Fruit fly (Drosophila melanogaster): Measurements from ENCODE around the gene CG42590.

The CG42590 gene

DNA sequence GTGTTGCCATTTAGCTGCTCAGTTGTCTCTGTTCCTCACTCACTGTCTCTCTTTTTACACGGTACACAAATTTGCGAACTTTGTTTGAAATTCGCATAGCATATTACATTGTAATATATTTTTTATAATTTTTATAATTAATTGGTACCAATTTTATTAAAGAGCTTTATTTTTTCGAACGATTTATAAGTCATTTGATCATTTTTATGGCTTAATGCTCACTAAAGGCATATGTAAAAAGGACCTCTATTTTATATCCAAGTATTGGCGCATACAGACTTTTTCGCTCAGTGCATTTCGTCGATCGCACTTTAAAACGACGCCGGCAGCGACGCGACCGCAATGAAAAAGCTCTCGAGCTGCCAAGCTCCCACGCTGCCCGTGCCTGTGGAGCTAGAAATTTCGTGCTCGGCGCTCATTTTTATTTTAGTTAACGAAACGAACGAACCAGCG, 27.1 kb upstream of the CG42590 start (continued):
- TF ChIP-seq dpn (GFP tag; optimal IDR thresholded peaks at IDR 0.05) (peak; percentile 87 to 95), ham (GFP tag; IDR thresholded peaks at IDR 0.05) (peak; percentile 93), dm (GFP tag; optimal IDR thresholded peaks at IDR 0.05) (peak; percentile 55), NfI (GFP tag; optimal IDR thresholded peaks at IDR 0.05) (peak; percentile 97), Gsc (GFP tag; IDR thresholded peaks at IDR 0.05) (peak; percentile 55), CG14014 (GFP tag; IDR thresholded peaks at IDR 0.05) (peak; percentile 95), CG18764 (GFP tag; optimal IDR thresholded peaks at IDR 0.05) (peak; percentile 76), phol (tag; optimal IDR thresholded peaks at IDR 0.05) (peak; percentile 85), chm (GFP tag; IDR thresholded peaks at IDR 0.05) (peak; percentile 78; the same call in 1 of the 2 replicates), corto (GFP tag; optimal IDR thresholded peaks at IDR 0.05) (peak; percentile 79), Atf3 (GFP tag; optimal IDR thresholded peaks at IDR 0.05) (no peak), Adf1 (GFP tag; IDR thresholded peaks at IDR 0.05) (peak; percentile 97), CG12769 (tag; optimal IDR thresholded peaks at IDR 0.05) (peak; percentile 73), CG12659 (GFP tag; optimal IDR thresholded peaks at IDR 0.05) (peak; percentile 98), ro (GFP tag; IDR thresholded peaks at IDR 0.05) (peak; percentile 77), CG11093 (GFP tag; IDR thresholded peaks at IDR 0.05) (peak; percentile 90), Dad (GFP tag; optimal IDR thresholded peaks at IDR 0.05) (peak; percentile 84), Kr (GFP tag; optimal IDR thresholded peaks at IDR 0.05) (no peak), Deaf1 (tag; optimal IDR thresholded peaks at IDR 0.05) (peak; percentile 81), CG16863 (GFP tag; optimal IDR thresholded peaks at IDR 0.05) (peak; percentile 45), Aef1 (GFP tag; IDR thresholded peaks at IDR 0.05) (peak; percentile 96), Opbp (GFP tag; IDR thresholded peaks at IDR 0.05; ENCODE audit: partially characterized antibody) (no peak), Sin3A (optimal IDR thresholded peaks at IDR 0.05) (no peak), CG32767 (GFP tag; IDR thresholded peaks at IDR 0.05) (peak; percentile 94), ab (GFP tag; optimal IDR thresholded peaks at IDR 0.05) (peak; percentile 20), CG15011 (GFP tag; optimal IDR thresholded peaks at IDR 0.05) (peak; percentile 92), ken (GFP tag; IDR thresholded peaks at IDR 0.05) (peak; percentile 78; the same call in 2 of the 3 replicates), H15 (GFP tag; IDR thresholded peaks at IDR 0.05) (peak; percentile 85), CG17568 (GFP tag; optimal IDR thresholded peaks at IDR 0.05) (peak; percentile 89), Nf-YA (GFP tag; IDR thresholded peaks at IDR 0.05) (peak; percentile 86), ems (GFP tag; optimal IDR thresholded peaks at IDR 0.05) (peak; percentile 88), fd96Cb (tag; optimal IDR thresholded peaks at IDR 0.05) (peak; percentile 80), Oaz (GFP tag; IDR thresholded peaks at IDR 0.05) (peak; percentile 92), CG17359 (tag; optimal IDR thresholded peaks at IDR 0.05) (peak; percentile 91), mld (GFP tag; IDR thresholded peaks at IDR 0.05; ENCODE audit: partially characterized antibody) (no peak), CG9876 (GFP tag; optimal IDR thresholded peaks at IDR 0.05) (peak; percentile 82), CG7963 (GFP tag; IDR thresholded peaks at IDR 0.05; ENCODE audit: partially characterized antibody) (no peak), Poxn (GFP tag; IDR thresholded peaks at IDR 0.05) (peak; percentile 96), Abd-B (GFP tag; optimal IDR thresholded peaks at IDR 0.05) (peak; percentile 79), sob (GFP tag; IDR thresholded peaks at IDR 0.05) (peak; percentile 97), psq (GFP tag; optimal IDR thresholded peaks at IDR 0.05) (peak; percentile 81), CG9817 (tag; optimal IDR thresholded peaks at IDR 0.05) (peak; percentile 97), Hmx (GFP tag; optimal IDR thresholded peaks at IDR 0.05) (peak; percentile 12), Hey (tag; optimal IDR thresholded peaks at IDR 0.05) (peak; percentile 67), chinmo (GFP tag; IDR thresholded peaks at IDR 0.05; ENCODE audit: partially characterized antibody) (no peak), prd (optimal IDR thresholded peaks at IDR 0.05) (no peak), prd (GFP tag; IDR thresholded peaks at IDR 0.05) (peak; percentile 95), gsb-n (tag; optimal IDR thresholded peaks at IDR 0.05) (peak; percentile 61), PHDP (tag; optimal IDR thresholded peaks at IDR 0.05) (peak; percentile 97), CG8388 (GFP tag; optimal IDR thresholded peaks at IDR 0.05) (peak; percentile 86), CG6272 (GFP tag; IDR thresholded peaks at IDR 0.05) (peak; percentile 90), insv (GFP tag; optimal IDR thresholded peaks at IDR 0.05) (peak in 1 of 2 experiments; percentile 72)

All from whole organism, embryonic.